Worm (Caenorhabditis elegans) whole organism, L1 larva: Measurements from ENCODE around the gene nas-11.

Experiments used
- C16A3.4 ChIP-seq: fragments of 150-350 bp; optimal IDR thresholded peaks from 2 replicates; lab custom pipeline; 2014; ENCODE audit warnings: missing biosample characterization, missing genetic modification characterization
- F16B12.6 ChIP-seq: fragments of 150-350 bp; optimal IDR thresholded peaks from 2 replicates; lab custom pipeline; 2014; ENCODE audit warnings: missing biosample characterization, missing genetic modification characterization
- alr-1 ChIP-seq: fragments of 200-800 bp; sonication (Bioruptor generic); optimal IDR thresholded peaks from 2 replicates; lab custom pipeline; 2018; ENCODE audit warnings: borderline replicate concordance, mild to moderate bottlenecking, missing genetic modification characterization, missing compliant biosample characterization
- ama-1 ChIP-seq: fragments of 150-350 bp; optimal IDR thresholded peaks from 2 replicates; lab custom pipeline; 2014
- blmp-1 ChIP-seq: fragments of 150-350 bp; optimal IDR thresholded peaks from 2 replicates; lab custom pipeline; 2014; ENCODE audit warnings: missing biosample characterization, missing genetic modification characterization
- ceh-8 ChIP-seq: fragments of 200-800 bp; sonication (Bioruptor generic); optimal IDR thresholded peaks from 2 replicates; lab custom pipeline; 2018; ENCODE audit warnings: mild to moderate bottlenecking, missing genetic modification characterization, moderate library complexity, missing compliant biosample characterization
- ceh-88 ChIP-seq: fragments of 200-800 bp; sonication (Bioruptor generic); IDR thresholded peaks from 2 replicates; pipeline ENCODE4 v1.3.6; 2022; ENCODE audit warnings: missing genetic modification characterization, missing compliant biosample characterization
- ces-1 ChIP-seq: fragments of 150-350 bp; optimal IDR thresholded peaks from 2 replicates; lab custom pipeline; 2014; ENCODE audit warnings: missing biosample characterization, missing genetic modification reagents, missing genetic modification characterization
- dpl-1 ChIP-seq, 3 experiments: fragments of 150-350 bp in 2 of 3; sonication (generic microtip) in 1 of 3; optimal IDR thresholded peaks; 2 replicates each; lab custom pipeline; 2014 to 2017; ENCODE audit warnings: missing biosample characterization in 3 of 3, missing genetic modification characterization in 3 of 3, missing genetic modification reagents in 3 of 3
- efl-1 ChIP-seq, 4 experiments: fragments of 150-350 bp; optimal IDR thresholded peaks in 3 of 4; peaks in 1 of 4; 1 replicate in 1 of 4; 2 replicates in 3 of 4; lab custom pipeline; 2014; ENCODE audit warnings: missing biosample characterization in 2 of 4, missing genetic modification characterization in 2 of 4, missing genetic modification reagents in 2 of 4
- elt-2 ChIP-seq: sonication (generic microtip); optimal IDR thresholded peaks from 2 replicates; lab custom pipeline; 2016; ENCODE audit warnings: missing genetic modification characterization, mild to moderate bottlenecking, inconsistent platforms, missing compliant biosample characterization, missing genetic modification reagents
- elt-3 ChIP-seq, 6 experiments: fragments of 150-350 bp in 1 of 6; sonication (generic microtip); optimal IDR thresholded peaks; 2 replicates each; lab custom pipeline; 2017 to 2018; ENCODE audit warnings: missing biosample characterization in 6 of 6, missing genetic modification characterization in 6 of 6, inconsistent platforms in 1 of 6
- ets-5 ChIP-seq: fragments of 200-800 bp; sonication (Bioruptor generic); IDR thresholded peaks from 2 replicates; pipeline ENCODE4 v1.3.6; 2022; ENCODE audit warnings: missing genetic modification characterization, missing compliant biosample characterization
- fkh-4 ChIP-seq: sonication (generic microtip); optimal IDR thresholded peaks from 2 replicates; lab custom pipeline; 2016; ENCODE audit warnings: missing compliant biosample characterization, missing genetic modification characterization, borderline replicate concordance
- fos-1 ChIP-seq: fragments of 150-350 bp; optimal IDR thresholded peaks from 2 replicates; lab custom pipeline; 2014; ENCODE audit warnings: missing biosample characterization, missing genetic modification characterization
- grh-1 ChIP-seq: fragments of 200-800 bp; sonication (Bioruptor generic); IDR thresholded peaks from 2 replicates; pipeline ENCODE4 v1.3.6; 2022; ENCODE audit warnings: missing genetic modification reagents, missing genetic modification characterization, missing compliant biosample characterization
- hlh-4 ChIP-seq: sonication (generic microtip); optimal IDR thresholded peaks from 2 replicates; lab custom pipeline; 2016; ENCODE audit warnings: mild to moderate bottlenecking, missing genetic modification characterization, missing compliant biosample characterization
- hpl-2 ChIP-seq: fragments of 150-350 bp; optimal IDR thresholded peaks from 2 replicates; lab custom pipeline; 2014; ENCODE audit warnings: missing biosample characterization, missing genetic modification reagents, missing genetic modification characterization
- irx-1 ChIP-seq: sonication (generic microtip); optimal IDR thresholded peaks from 2 replicates; lab custom pipeline; 2016; ENCODE audit warnings: missing genetic modification characterization, missing compliant biosample characterization
- isw-1 ChIP-seq: fragments of 200-800 bp; sonication (Bioruptor generic); IDR thresholded peaks from 2 replicates; pipeline ENCODE4 v1.3.6; 2022; ENCODE audit warnings: missing genetic modification characterization, missing compliant biosample characterization
- jun-1 ChIP-seq: fragments of 150-350 bp; optimal IDR thresholded peaks from 2 replicates; lab custom pipeline; 2014; ENCODE audit warnings: missing biosample characterization, missing genetic modification reagents, missing genetic modification characterization
- lin-14 ChIP-seq: fragments of 200-800 bp; sonication (Bioruptor generic); optimal IDR thresholded peaks from 2 replicates; lab custom pipeline; 2018; ENCODE audit warnings: mild to moderate bottlenecking, missing genetic modification characterization, moderate library complexity, missing compliant biosample characterization
- lin-15B ChIP-seq: fragments of 150-350 bp; sonication (generic microtip); optimal IDR thresholded peaks from 3 replicates; lab custom pipeline; 2014; ENCODE audit warnings: missing biosample characterization, missing genetic modification characterization
- lin-35 ChIP-seq, 2 experiments: fragments of 150-350 bp; optimal IDR thresholded peaks; 2 replicates each; lab custom pipeline; 2014; ENCODE audit warnings: missing biosample characterization in 2 of 2, missing genetic modification characterization in 2 of 2, missing genetic modification reagents in 2 of 2
- lin-39 ChIP-seq: fragments of 150-350 bp; optimal IDR thresholded peaks from 2 replicates; lab custom pipeline; 2014; ENCODE audit warnings: missing biosample characterization, missing genetic modification reagents, missing genetic modification characterization
- lir-3 ChIP-seq: sonication (generic microtip); optimal IDR thresholded peaks from 2 replicates; lab custom pipeline; 2016; ENCODE audit warnings: mild to moderate bottlenecking, missing genetic modification characterization, moderate library complexity, missing compliant biosample characterization; ENCODE audit not compliant: poor library complexity
- mdl-1 ChIP-seq, 2 experiments: fragments of 150-350 bp; optimal IDR thresholded peaks; 2 replicates each; lab custom pipeline; 2014 to 2017; ENCODE audit warnings: missing biosample characterization in 2 of 2, missing genetic modification characterization in 2 of 2, inconsistent platforms in 1 of 2
- mef-2 ChIP-seq: fragments of 150-350 bp; optimal IDR thresholded peaks from 2 replicates; lab custom pipeline; 2014; ENCODE audit warnings: missing biosample characterization, missing genetic modification characterization
- mep-1 ChIP-seq: fragments of 150-350 bp; optimal IDR thresholded peaks from 2 replicates; lab custom pipeline; 2014; ENCODE audit warnings: missing biosample characterization, missing genetic modification characterization
- nhr-20 ChIP-seq: sonication (generic microtip); optimal IDR thresholded peaks from 2 replicates; lab custom pipeline; 2016; ENCODE audit warnings: mild to moderate bottlenecking, missing genetic modification characterization, missing compliant biosample characterization
- nhr-47 ChIP-seq: sonication (generic microtip); optimal IDR thresholded peaks from 2 replicates; lab custom pipeline; 2016; ENCODE audit warnings: mild to moderate bottlenecking, missing genetic modification characterization, moderate library complexity, missing compliant biosample characterization
- nhr-71 ChIP-seq: sonication (generic microtip); optimal IDR thresholded peaks from 2 replicates; lab custom pipeline; 2016; ENCODE audit warnings: mild to moderate bottlenecking, missing genetic modification characterization, moderate library complexity, missing compliant biosample characterization
- nhr-77 ChIP-seq: fragments of 150-350 bp; optimal IDR thresholded peaks from 2 replicates; lab custom pipeline; 2014; ENCODE audit warnings: missing biosample characterization, missing genetic modification characterization
- nhr-84 ChIP-seq: sonication (generic microtip); optimal IDR thresholded peaks from 2 replicates; lab custom pipeline; 2017; ENCODE audit warnings: missing biosample characterization, missing genetic modification characterization
- nhr-85 ChIP-seq: sonication (generic microtip); peaks from one replicate; lab custom pipeline; 2016; ENCODE audit warnings: missing genetic modification characterization, inconsistent platforms, missing compliant biosample characterization
- nhr-90 ChIP-seq: sonication (generic microtip); optimal IDR thresholded peaks from 2 replicates; lab custom pipeline; 2016; ENCODE audit warnings: mild to moderate bottlenecking, missing genetic modification characterization, missing compliant biosample characterization; ENCODE audit not compliant: poor library complexity
- pag-3 ChIP-seq: sonication (generic microtip); optimal IDR thresholded peaks from 2 replicates; lab custom pipeline; 2017; ENCODE audit warnings: missing genetic modification characterization, mild to moderate bottlenecking, missing compliant biosample characterization, antibody characterized with exemption, borderline replicate concordance; ENCODE audit not compliant: insufficient read depth
- pqm-1 ChIP-seq: sonication (generic microtip); optimal IDR thresholded peaks from 3 replicates; lab custom pipeline; 2017; ENCODE audit warnings: missing biosample characterization, missing genetic modification characterization
- sptf-1 ChIP-seq: fragments of 150-350 bp; optimal IDR thresholded peaks from 2 replicates; lab custom pipeline; 2014; ENCODE audit warnings: missing biosample characterization, missing genetic modification characterization
- sup-37 ChIP-seq: fragments of 200-800 bp; sonication (Bioruptor generic); optimal IDR thresholded peaks from 2 replicates; lab custom pipeline; 2018; ENCODE audit warnings: mild to moderate bottlenecking, missing genetic modification characterization, missing compliant biosample characterization
- swsn-7 ChIP-seq: sonication (generic microtip); optimal IDR thresholded peaks from 2 replicates; lab custom pipeline; 2016; ENCODE audit warnings: missing genetic modification characterization, missing compliant biosample characterization
- tbx-2 ChIP-seq: sonication (generic microtip); optimal IDR thresholded peaks from 2 replicates; lab custom pipeline; 2016; ENCODE audit warnings: missing genetic modification characterization, missing compliant biosample characterization
- tlp-1 ChIP-seq: fragments of 150-350 bp; optimal IDR thresholded peaks from 2 replicates; lab custom pipeline; 2014; ENCODE audit warnings: missing biosample characterization, missing genetic modification characterization
- unc-130 ChIP-seq: fragments of 150-350 bp; optimal IDR thresholded peaks from 2 replicates; lab custom pipeline; 2017; ENCODE audit warnings: missing biosample characterization, missing genetic modification characterization, inconsistent platforms
- unc-62 ChIP-seq: fragments of 150-350 bp; optimal IDR thresholded peaks from 2 replicates; lab custom pipeline; 2014; ENCODE audit warnings: missing biosample characterization, missing genetic modification reagents, missing genetic modification characterization
- xbp-1 ChIP-seq: sonication (generic microtip); optimal IDR thresholded peaks from 2 replicates; lab custom pipeline; 2016; ENCODE audit warnings: missing genetic modification characterization, missing compliant biosample characterization
- zag-1 ChIP-seq: fragments of 150-350 bp; optimal IDR thresholded peaks from 2 replicates; lab custom pipeline; 2014; ENCODE audit warnings: missing biosample characterization, missing genetic modification characterization
- ztf-11 ChIP-seq, 2 experiments: sonication (generic microtip); optimal IDR thresholded peaks; 2 replicates each; lab custom pipeline; 2016 to 2017; ENCODE audit warnings: missing genetic modification characterization in 2 of 2, missing biosample characterization in 1 of 2, missing compliant biosample characterization in 1 of 2
- ztf-4 ChIP-seq: fragments of 150-350 bp; optimal IDR thresholded peaks from 2 replicates; lab custom pipeline; 2014; ENCODE audit warnings: missing biosample characterization, missing genetic modification characterization

Gene nas-11

ce11 chrX:6713277-6713676 lies at the start of gene nas-11:
Gene nas-11 (plus strand): TSS chrX:6713577.
- no peak for TF ChIP-seq ztf-4
- no peak for TF ChIP-seq elt-2 (tag; lab: Kevin White, UChicago)
- no peak for TF ChIP-seq efl-1 (optimal IDR thresholded peaks at IDR 0.05; lab: Kevin White, UChicago)
- TF ChIP-seq efl-1 (GFP tag; optimal IDR thresholded peaks at IDR 0.05 in 1 of 2; lab: Kevin White, UChicago), result peak in 1 of 2 experiments; percentile 77
- TF ChIP-seq, all 84 proteins: peak for 1

ce11 chrX:6663780-6664437 lies 49.5 kb upstream of the nas-11 start:
- no peak for TF ChIP-seq ama-1 (lab: Kevin White, UChicago)
- no peak for TF ChIP-seq ceh-8 (GFP tag; lab: Kevin White, UChicago)
- no peak for TF ChIP-seq pqm-1 (tag; lab: Kevin White, UChicago)
- TF ChIP-seq sup-37 (GFP tag; lab: Kevin White, UChicago), result no peak
- no peak for TF ChIP-seq sptf-1 (tag; lab: Kevin White, UChicago)
- no peak for TF ChIP-seq lin-15B (tag; lab: Kevin White, UChicago)
- no peak for TF ChIP-seq nhr-77 (tag; lab: Kevin White, UChicago)
- no peak for TF ChIP-seq nhr-47
- TF ChIP-seq jun-1, result no peak
- no peak for TF ChIP-seq lin-35 (GFP tag; optimal IDR thresholded peaks at IDR 0.05; lab: Kevin White, UChicago)
- TF ChIP-seq nhr-90 (tag; lab: Kevin White, UChicago), result peak; percentile 5
- TF ChIP-seq nhr-84, result no peak
- no peak for TF ChIP-seq irx-1 (tag; lab: Kevin White, UChicago)
- TF ChIP-seq ztf-11 (tag; optimal IDR thresholded peaks at IDR 0.05; lab: Kevin White, UChicago), result no peak
- TF ChIP-seq isw-1 (GFP tag; lab: Robert Waterston, UW), result no peak
- TF ChIP-seq elt-3 (tag; optimal IDR thresholded peaks at IDR 0.05; lab: Kevin White, UChicago), result peak in 2 of 6 experiments; percentile 20 to 74
- no peak for TF ChIP-seq ets-5
- TF ChIP-seq fos-1 (tag; lab: Kevin White, UChicago), result no peak
- TF ChIP-seq nhr-20 (tag; lab: Kevin White, UChicago), result peak; percentile 42
- TF ChIP-seq ceh-88 (GFP tag; lab: Robert Waterston, UW), result no peak
- TF ChIP-seq hpl-2 (GFP tag; lab: Kevin White, UChicago), result no peak
- no peak for TF ChIP-seq grh-1 (GFP tag; lab: Robert Waterston, UW)
- TF ChIP-seq alr-1 (tag; lab: Kevin White, UChicago), result no peak
- TF ChIP-seq zag-1 (tag; lab: Kevin White, UChicago), result no peak
- peak; percentile 53 for TF ChIP-seq tbx-2 (tag; lab: Kevin White, UChicago)
- TF ChIP-seq nhr-85 (tag; lab: Kevin White, UChicago), result peak; percentile 73
- TF ChIP-seq blmp-1 (tag; lab: Kevin White, UChicago), result peak; percentile 51
- TF ChIP-seq efl-1 (optimal IDR thresholded peaks at IDR 0.05; lab: Kevin White, UChicago), result no peak
- TF ChIP-seq efl-1 (GFP tag; optimal IDR thresholded peaks at IDR 0.05 in 1 of 2; lab: Kevin White, UChicago), result peak in 1 of 2 experiments; percentile 59
- TF ChIP-seq mdl-1 (tag; optimal IDR thresholded peaks at IDR 0.05; lab: Kevin White, UChicago), result no peak
- TF ChIP-seq unc-130 (tag; lab: Kevin White, UChicago), result no peak
- TF ChIP-seq tlp-1 (tag; lab: Kevin White, UChicago), result no peak
- TF ChIP-seq F16B12.6 (tag; lab: Kevin White, UChicago), result no peak
- TF ChIP-seq lir-3 (tag; lab: Kevin White, UChicago), result no peak
- TF ChIP-seq mef-2 (tag; lab: Kevin White, UChicago), result no peak
- no peak for TF ChIP-seq unc-62 (GFP tag; lab: Kevin White, UChicago)
- no peak for TF ChIP-seq dpl-1 (GFP tag; optimal IDR thresholded peaks at IDR 0.05; lab: Kevin White, UChicago)
- no peak for TF ChIP-seq swsn-7
- no peak for TF ChIP-seq hlh-4 (tag; lab: Kevin White, UChicago)
- TF ChIP-seq lin-39 (tag; lab: Kevin White, UChicago), result no peak
- TF ChIP-seq fkh-4 (tag; lab: Kevin White, UChicago), result no peak
- TF ChIP-seq ztf-4, result peak; percentile 44
- no peak for TF ChIP-seq ces-1 (GFP tag; lab: Kevin White, UChicago)
- no peak for TF ChIP-seq xbp-1 (tag; lab: Kevin White, UChicago)
- no peak for TF ChIP-seq pag-3
- peak; percentile 22 for TF ChIP-seq nhr-71 (tag; lab: Kevin White, UChicago)
- no peak for TF ChIP-seq mep-1 (tag; lab: Kevin White, UChicago)
- peak; percentile 19 for TF ChIP-seq lin-14 (GFP tag; lab: Kevin White, UChicago)
- no peak for TF ChIP-seq C16A3.4
